Worm (Caenorhabditis elegans): ENCODE data around the gene R05D8.9.

The R05D8.9 gene

DNA sequence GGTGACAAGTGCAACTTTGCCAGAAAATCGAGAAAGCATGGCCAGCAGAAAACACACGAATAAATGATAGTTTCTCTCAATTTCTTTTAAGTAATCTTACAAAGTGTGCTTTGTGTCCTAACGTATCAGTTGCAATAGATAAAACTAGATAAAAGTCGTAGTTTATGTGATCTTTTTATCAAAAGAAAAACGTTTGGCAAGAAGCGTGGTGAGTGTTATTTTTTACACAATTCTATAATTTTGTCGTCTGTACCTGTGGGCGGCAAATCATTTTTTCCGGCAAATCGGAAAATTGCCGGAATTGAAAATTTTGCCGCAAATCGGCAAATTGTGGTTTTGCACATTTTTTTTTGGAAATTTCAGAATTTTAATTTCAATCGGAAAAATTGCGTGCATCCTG lies at the start of gene R05D8.9:
Gene R05D8.9, minus strand, starts transcription at position 101 of the 400 bp plus-strand sequence.
- no peak for TF ChIP-seq unc-62 (GFP tag; optimal IDR thresholded peaks at IDR 0.05)

DNA sequence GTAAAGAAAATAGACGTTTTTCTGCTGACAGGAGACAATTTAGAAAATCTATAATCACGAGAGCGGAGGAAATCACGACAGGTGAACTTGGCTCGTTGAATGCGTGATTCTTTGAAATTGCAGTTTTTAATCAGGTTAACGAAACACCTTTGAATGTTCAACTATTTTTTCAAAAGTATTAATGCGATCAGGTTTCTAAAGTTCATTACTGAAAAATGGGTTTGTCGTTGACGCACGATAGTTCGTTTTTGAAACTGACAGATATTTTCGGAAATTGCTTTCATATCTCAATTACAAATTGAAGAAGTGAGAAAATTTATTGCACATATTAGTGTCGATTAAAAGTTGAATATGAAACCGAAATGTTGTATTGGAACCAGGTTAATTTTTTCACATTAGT lies 48.6 kb upstream of the R05D8.9 start, which contains the start of gene F54E2.5:
Gene F54E2.5, minus strand, starts transcription at position 101 of the 400 bp plus-strand sequence.
- no peak for TF ChIP-seq unc-62 (GFP tag; optimal IDR thresholded peaks at IDR 0.05)

DNA sequence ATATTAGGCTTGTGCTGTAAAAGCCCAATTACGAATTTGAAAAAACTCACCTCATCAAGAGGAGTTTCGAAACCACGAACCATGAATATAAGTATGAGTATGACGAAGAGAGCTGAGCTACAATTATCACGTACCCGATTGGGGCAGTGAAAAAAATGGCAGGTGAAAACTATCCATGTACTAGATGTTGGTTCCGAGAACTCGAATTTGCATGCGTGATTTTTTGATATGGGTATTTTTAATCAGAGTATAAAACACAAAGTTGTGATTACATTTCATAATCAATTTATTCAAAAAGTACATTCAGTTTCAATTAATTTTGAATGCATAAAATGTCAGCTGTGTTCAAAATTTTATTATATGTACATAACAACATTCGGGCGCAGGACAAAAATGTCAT lies 46.5 kb upstream of the R05D8.9 start, which contains the start of gene F54E2.9:
Gene F54E2.9, minus strand, starts transcription at position 132 of the 400 bp plus-strand sequence.
- no peak for TF ChIP-seq unc-62 (GFP tag; optimal IDR thresholded peaks at IDR 0.05)

DNA sequence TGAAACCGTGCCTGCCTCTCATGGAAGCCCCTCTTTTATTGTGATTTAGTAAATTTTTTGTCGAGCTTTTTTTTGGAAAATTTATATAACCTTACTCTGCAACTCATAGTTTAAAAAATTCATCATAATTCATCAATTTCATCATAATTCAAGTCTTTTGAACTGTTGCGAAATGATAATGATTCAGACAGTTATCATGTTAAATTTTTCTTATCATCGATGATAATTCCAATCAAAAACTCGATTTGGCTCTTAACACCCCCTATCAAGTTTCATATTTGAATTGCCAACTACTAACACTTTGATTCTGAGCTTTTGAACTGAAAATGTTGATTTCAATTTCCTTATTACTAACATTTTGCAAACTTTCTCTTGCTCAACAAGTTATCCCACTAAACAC lies 42.8 kb upstream of the R05D8.9 start, which contains the start of gene F54E2.1:
Gene F54E2.1, plus strand, starts transcription at position 235 of the 400 bp plus-strand sequence.
- no peak for TF ChIP-seq unc-62 (GFP tag; optimal IDR thresholded peaks at IDR 0.05)

DNA sequence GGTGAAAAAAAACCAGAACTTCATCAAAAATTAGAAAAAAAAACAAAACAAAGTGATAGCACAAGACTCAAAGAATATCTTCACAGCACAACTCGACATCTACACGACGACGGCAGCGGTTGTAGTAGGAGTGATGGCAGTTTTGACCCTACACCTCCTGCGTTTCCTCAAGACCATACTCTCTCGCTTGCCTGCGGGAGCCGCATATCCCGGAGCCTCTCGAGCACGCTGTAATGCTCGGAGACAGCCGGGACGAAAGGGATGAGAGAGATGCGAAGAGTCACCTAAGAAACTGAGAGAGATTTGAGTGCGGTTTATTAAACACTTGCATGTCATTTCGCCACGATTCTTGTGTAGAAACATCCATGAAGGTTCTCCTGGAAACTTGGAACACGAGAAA lies 42.1 kb upstream of the R05D8.9 start:
- no peak for TF ChIP-seq unc-62 (GFP tag; optimal IDR thresholded peaks at IDR 0.05)

DNA sequence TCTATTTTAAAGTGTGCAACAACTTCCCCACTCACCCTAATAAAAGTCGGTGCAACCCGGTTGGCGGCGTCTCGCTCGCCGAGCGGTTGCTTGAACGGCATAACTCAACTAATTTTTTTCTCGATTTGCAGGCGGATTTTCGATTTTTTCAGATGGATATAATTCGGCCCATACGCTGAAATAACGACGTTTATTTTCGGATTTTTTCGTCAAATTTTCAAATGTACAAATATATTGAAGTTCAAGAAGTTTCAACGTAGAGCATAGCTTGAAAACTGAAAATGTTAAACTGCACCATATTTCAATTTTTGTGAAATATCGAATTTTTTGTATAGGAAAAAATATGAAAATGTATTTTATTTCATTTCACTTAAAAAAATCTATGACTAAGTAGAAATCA lies 40.4 kb upstream of the R05D8.9 start, which contains the start of gene ketn-1:
Gene ketn-1, minus strand, starts transcription at position 101 of the 400 bp plus-strand sequence.
- no peak for TF ChIP-seq unc-62 (GFP tag; optimal IDR thresholded peaks at IDR 0.05)

DNA sequence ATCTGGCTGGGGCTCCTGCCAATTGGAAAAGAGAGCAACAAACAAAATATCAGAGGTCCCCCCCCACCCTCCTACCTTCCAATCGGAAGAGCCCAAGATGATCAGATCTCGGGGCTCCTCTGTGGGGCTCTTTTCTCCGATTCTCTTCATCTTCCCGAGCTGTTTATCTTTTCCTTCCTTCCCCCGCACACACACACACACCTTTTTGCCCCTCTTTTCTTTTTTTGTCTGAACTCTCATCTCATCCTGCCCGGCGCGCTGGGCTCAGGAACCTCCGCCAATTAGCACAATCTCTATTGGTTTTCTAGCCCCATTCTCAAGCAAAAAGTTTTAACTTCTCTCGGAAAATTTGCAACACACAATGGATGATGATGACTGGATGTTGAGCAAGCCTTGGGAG lies 35.9 kb upstream of the R05D8.9 start:
- TF ChIP-seq unc-62 (GFP tag; optimal IDR thresholded peaks at IDR 0.05) = no peak

DNA sequence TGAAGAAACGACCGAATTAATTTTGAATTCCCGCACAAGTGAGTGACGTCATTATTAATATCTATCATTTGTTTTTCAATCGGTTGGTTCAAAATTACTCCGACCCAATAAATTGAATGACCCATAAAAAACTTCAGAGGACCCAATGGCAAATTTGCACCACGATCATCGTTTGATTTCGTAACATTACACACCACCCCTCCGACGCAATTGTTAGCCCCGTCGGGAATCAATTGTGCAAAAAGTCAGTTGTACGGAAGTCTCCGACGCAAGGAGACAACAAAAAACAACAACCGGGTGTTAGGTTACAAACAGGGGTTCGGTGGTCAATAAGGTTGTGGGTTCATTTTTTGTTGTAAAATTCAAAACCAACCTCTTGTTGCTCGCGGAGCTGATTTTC lies 34.6 kb upstream of the R05D8.9 start:
- TF ChIP-seq unc-62 (GFP tag; optimal IDR thresholded peaks at IDR 0.05) = no peak

DNA sequence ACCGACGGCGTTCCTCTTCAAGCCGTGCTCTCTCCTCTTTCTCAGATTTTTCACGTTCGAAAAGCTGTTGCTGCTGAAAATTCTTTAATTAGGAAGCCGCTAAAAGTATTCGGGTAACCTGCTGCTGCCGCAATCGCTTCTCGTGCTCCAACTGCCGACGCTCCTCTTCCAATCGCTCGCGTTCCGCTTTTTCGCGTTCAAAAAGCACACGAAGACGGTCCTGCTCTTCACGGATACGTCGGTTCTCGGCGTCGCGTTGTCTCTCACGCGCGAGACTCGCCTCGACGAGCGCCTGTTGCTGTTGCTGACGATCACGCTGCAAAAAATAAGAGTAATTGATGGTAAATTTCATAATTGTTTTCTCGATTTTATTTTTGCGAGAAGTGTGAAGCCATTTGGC lies 33.3 kb upstream of the R05D8.9 start:
- no peak for TF ChIP-seq unc-62 (GFP tag; optimal IDR thresholded peaks at IDR 0.05)

DNA sequence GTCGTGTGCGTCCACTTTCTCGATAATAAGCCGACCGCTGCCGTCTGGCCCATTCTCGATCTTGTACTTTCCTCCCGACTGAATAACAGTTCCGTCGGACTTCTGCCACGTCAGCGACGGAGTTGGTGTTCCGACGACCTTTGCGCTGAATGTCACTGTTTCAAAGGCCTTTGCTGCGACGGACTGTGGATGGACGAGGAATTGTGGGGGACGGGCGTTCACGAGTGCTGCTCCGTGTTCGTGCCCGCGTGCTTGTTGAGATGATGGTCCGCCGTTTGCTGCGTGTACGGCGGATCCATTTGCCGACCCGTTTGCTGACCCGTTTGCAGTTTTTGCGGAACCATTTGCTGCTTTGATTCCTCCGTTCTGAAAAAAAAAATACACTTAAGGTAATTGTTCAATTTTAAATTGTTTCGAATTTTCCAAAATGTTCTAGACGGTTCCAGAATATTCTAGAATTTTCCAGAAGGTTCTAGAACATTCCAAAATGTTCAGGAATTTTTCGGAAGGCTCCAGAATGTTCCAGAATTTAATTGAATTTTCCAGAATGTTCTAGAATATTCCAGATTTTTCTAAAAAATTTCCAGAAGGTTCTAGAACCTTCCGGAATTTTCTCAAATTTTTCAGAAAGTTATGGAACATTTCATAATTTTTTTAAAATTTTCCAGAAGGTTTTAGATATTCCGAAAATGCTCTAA lies 32.0 kb upstream of the R05D8.9 start:
- TF ChIP-seq unc-62 (GFP tag; optimal IDR thresholded peaks at IDR 0.05) = no peak

DNA sequence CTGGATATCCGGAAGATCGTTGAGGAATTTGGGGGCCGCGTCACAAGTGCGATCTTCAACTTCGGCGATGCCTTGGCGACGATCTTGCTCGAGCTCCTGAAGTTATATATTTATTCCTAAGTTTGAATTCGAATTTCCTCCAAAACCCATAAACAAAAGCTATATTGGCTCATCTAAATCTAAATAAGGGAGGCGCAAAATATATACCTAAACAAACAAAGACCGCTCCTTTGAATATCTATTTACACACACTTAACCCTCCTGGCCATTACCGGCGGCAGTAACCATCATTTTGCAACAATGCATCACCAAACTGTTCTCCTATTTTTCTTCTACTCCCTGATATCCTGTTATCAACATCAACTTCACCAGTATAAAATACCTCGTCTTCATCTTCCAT lies 28.6 kb upstream of the R05D8.9 start, which contains the start of gene F54E2.2:
Gene F54E2.2, plus strand, starts transcription at position 301 of the 400 bp plus-strand sequence.
- no peak for TF ChIP-seq unc-62 (GFP tag; optimal IDR thresholded peaks at IDR 0.05)

DNA sequence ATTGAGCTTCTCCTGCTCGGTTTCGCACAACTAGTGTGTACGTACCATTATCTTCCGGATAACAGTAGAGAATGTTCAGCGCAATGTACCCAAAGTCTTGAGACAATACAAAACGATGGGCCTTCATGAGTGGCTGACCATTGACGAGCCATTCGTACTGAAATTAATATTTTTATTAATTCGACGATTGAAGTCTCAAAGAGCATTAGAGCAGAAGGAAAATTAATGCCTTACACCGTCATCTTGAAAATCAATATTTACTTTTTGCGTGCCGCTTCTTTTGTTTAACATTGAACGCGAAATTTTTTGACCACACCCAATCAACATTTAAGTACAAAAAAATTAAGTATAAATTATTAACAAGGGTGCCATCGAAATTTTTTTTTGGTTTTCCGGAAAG lies 25.6 kb upstream of the R05D8.9 start:
- TF ChIP-seq unc-62 (GFP tag; optimal IDR thresholded peaks at IDR 0.05) = no peak

DNA sequence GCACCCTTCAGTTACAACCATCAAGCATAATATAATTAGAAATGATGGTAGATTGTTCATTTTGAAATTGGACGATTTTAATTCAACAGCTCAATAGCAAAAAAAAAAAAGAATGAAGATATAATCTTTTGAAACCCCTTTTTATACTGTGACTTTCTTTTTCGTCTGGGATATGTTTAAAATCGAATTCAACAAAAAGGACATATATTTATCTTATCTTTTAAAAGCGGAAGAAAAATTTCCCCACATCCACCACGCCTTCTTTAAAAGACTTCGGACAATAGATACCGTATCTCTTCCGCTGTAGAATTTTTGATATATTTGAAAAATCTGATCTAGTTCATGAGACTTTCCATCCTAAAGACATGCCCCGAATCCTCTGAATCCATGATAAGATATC lies 13.4 kb upstream of the R05D8.9 start, which contains the start of gene R05D8.11:
Gene R05D8.11, minus strand, starts transcription at position 101 of the 400 bp plus-strand sequence.
- no peak for TF ChIP-seq unc-62 (GFP tag; optimal IDR thresholded peaks at IDR 0.05)

DNA sequence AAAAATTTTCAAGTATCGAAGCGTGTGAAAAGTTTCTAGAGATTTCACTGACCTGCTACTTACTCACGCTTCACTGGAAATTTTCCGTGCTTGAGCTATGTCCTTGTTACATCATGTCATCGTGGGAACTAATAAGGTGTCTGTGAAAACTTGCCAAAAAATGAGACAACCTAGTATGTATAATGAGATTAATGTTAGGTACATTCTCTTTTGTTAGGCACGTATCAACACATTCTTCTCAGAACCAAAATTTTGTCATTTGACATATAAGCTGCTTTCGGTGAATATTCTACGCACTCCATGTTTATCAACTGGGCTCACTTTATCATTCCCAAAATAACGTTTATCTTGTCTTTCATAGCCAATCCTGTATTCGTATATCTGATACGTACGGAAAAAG lies 6.7 kb upstream of the R05D8.9 start, which contains the start of gene srj-18:
Gene srj-18, plus strand, starts transcription at position 301 of the 400 bp plus-strand sequence.
- TF ChIP-seq unc-62 (GFP tag; optimal IDR thresholded peaks at IDR 0.05) = no peak

DNA sequence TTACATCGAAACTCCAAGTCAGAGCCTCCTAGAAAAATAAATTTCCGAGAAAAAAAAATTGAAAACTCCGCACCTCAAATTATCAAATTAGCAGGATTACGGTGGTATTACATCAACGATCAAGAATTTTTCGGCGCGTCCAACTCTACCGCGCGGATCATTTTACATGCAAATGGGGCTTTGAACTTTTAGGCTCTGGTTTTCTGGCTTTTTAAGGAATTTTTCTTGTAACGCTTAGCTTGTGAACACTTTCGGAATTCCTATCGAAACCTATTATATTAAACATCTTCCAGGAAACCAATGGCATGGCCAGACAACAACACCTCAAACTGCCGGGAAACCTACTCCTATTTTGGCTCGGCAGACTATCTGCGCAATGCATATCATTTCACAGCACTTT lies 4.2 kb upstream of the R05D8.9 start, which contains the start of gene srh-56:
Gene srh-56, plus strand, starts transcription at position 301 of the 400 bp plus-strand sequence.
- no peak for TF ChIP-seq unc-62 (GFP tag; optimal IDR thresholded peaks at IDR 0.05)

DNA sequence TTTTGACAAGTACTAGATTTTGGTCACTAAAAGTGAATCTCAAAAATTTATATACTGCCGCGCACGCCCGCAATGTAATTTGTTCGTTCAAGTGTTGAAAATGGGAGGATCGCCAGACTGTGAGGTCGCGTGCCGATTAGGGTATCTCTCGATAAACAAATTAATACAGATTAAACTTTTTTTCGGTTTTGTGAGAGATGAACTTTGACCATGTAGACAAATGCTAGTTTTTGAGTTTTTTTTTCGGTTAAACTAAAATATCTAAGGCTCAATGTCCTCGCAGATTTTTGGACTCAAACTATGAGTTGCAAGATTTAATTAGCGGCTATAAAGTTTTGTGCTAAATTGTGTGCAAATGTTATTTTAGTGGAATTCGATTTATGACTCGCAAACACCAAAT lies 2.4 kb upstream of the R05D8.9 start, which contains the start of gene dhs-15:
Gene dhs-15, minus strand, starts transcription at position 101 of the 400 bp plus-strand sequence.
- no peak for TF ChIP-seq unc-62 (GFP tag; optimal IDR thresholded peaks at IDR 0.05)

DNA sequence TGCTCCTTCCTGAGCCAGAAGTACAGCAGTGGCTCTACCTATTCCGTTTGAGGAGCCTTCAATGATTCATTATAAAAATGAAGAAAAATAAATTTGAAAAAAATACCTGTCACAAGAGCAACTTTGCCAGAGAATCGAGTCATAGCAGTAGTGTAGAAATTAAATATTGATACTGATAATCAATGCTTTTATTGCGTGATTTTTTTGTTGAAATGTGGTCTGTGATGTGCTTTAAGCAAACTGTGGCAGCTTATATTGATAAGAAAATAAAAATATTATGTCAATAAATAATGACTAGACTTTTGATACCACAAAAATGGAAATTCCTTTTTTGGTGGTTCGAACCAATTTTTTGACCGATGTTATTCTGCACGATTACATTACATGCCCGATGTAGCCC lies 2.3 kb downstream of the R05D8.9 start, which contains the start of gene dhs-14:
Gene dhs-14, minus strand, starts transcription at position 149 of the 400 bp plus-strand sequence.
- no peak for TF ChIP-seq unc-62 (GFP tag; optimal IDR thresholded peaks at IDR 0.05)

All from whole organism, dauer.